Worm (Caenorhabditis elegans): ENCODE results near the gene gsy-1.

- TF ChIP-seq R02D3.7 (tag; optimal IDR thresholded peaks at IDR 0.05) = no peak
- peak; percentile 32 for TF ChIP-seq fos-1 (tag; optimal IDR thresholded peaks at IDR 0.05)
- TF ChIP-seq ZK546.5 (tag; optimal IDR thresholded peaks at IDR 0.05) = no peak
These were observed 20.0 kb upstream of the gsy-1 start, which contains the start of gene clec-64 for ce11 chrII:12897942-12898341.
